Fruit fly (Drosophila melanogaster) whole organism, embryonic: ENCODE measurements around the gene Ask1.

ENCODE experiments used
- Ada2b ChIP-seq: fragments of 200-800 bp; sonication (Bioruptor generic); IDR thresholded peaks from 2 replicates; pipeline ENCODE4 v1.3.6; 2022; ENCODE audit warnings: missing biosample characterization, missing genetic modification characterization
- Antp ChIP-seq: fragments of 200-800 bp; sonication (Bioruptor generic); optimal IDR thresholded peaks from 3 replicates; lab custom pipeline; 2016; ENCODE audit warnings: missing biosample characterization, missing genetic modification characterization
- CG10147 ChIP-seq: fragments of 200-800 bp; sonication (Bioruptor generic); optimal IDR thresholded peaks from 2 replicates; lab custom pipeline; 2019; ENCODE audit warnings: missing biosample characterization, mild to moderate bottlenecking, missing genetic modification characterization, moderate library complexity
- CG10267 ChIP-seq: fragments of 200-800 bp; sonication (Bioruptor generic); optimal IDR thresholded peaks from 2 replicates; lab custom pipeline; 2018; ENCODE audit warnings: missing biosample characterization, mild to moderate bottlenecking, missing genetic modification characterization, moderate library complexity
- CG11504 ChIP-seq: fragments of 200-800 bp; sonication (Bioruptor generic); optimal IDR thresholded peaks from 3 replicates; lab custom pipeline; 2019; ENCODE audit warnings: missing biosample characterization, mild to moderate bottlenecking, missing genetic modification characterization, moderate library complexity
- CG12391 ChIP-seq: fragments of 200-800 bp; sonication (Bioruptor generic); optimal IDR thresholded peaks from 3 replicates; lab custom pipeline; 2018; ENCODE audit warnings: missing biosample characterization, mild to moderate bottlenecking, missing genetic modification characterization, moderate library complexity
- CG15011 ChIP-seq: fragments of 200-800 bp; sonication (Bioruptor generic); optimal IDR thresholded peaks from 3 replicates; lab custom pipeline; 2018; ENCODE audit warnings: missing biosample characterization, mild to moderate bottlenecking, missing genetic modification characterization
- CG18476 ChIP-seq: fragments of 200-800 bp; sonication (Bioruptor generic); optimal IDR thresholded peaks from 2 replicates; lab custom pipeline; 2016; ENCODE audit warnings: missing biosample characterization, mild to moderate bottlenecking, missing genetic modification characterization
- CG30431 ChIP-seq: fragments of 200-800 bp; sonication (Bioruptor generic); optimal IDR thresholded peaks from 2 replicates; lab custom pipeline; 2017; ENCODE audit warnings: missing biosample characterization, missing genetic modification characterization
- CG3163 ChIP-seq: fragments of 200-800 bp; sonication (Bioruptor generic); optimal IDR thresholded peaks from 3 replicates; lab custom pipeline; 2016; ENCODE audit warnings: missing biosample characterization, missing genetic modification characterization
- CG3281 ChIP-seq: fragments of 200-800 bp; sonication (Bioruptor generic); optimal IDR thresholded peaks from 3 replicates; lab custom pipeline; 2017; ENCODE audit warnings: missing biosample characterization, mild to moderate bottlenecking, missing genetic modification characterization
- CG34376 ChIP-seq: fragments of 200-800 bp; sonication (Bioruptor generic); optimal IDR thresholded peaks from 2 replicates; lab custom pipeline; 2018; ENCODE audit warnings: missing biosample characterization, mild to moderate bottlenecking, missing genetic modification characterization
- CG5180 ChIP-seq: fragments of 200-800 bp; sonication (Bioruptor generic); optimal IDR thresholded peaks from 3 replicates; lab custom pipeline; 2017; ENCODE audit warnings: missing biosample characterization, missing genetic modification characterization, mild to moderate bottlenecking, moderate library complexity, missing genetic modification reagents
- CG6175 ChIP-seq: fragments of 200-800 bp; sonication (Bioruptor generic); IDR thresholded peaks from 3 replicates; pipeline ENCODE4 v1.3.6; 2022; ENCODE audit warnings: missing biosample characterization, missing genetic modification characterization
- CG6791 ChIP-seq: fragments of 200-800 bp; sonication (Bioruptor generic); IDR thresholded peaks from 3 replicates; pipeline ENCODE4 v1.3.6; 2022; ENCODE audit warnings: missing biosample characterization, missing genetic modification characterization; ENCODE audit not compliant: partially characterized antibody
- CG9609 ChIP-seq: fragments of 200-800 bp; sonication (Bioruptor generic); optimal IDR thresholded peaks from 3 replicates; lab custom pipeline; 2016; ENCODE audit warnings: missing biosample characterization, missing genetic modification characterization
- CG9876 ChIP-seq: fragments of 200-800 bp; sonication (Bioruptor generic); optimal IDR thresholded peaks from 2 replicates; lab custom pipeline; 2016; ENCODE audit warnings: missing biosample characterization, missing genetic modification characterization
- E2f1 ChIP-seq: fragments of 200-800 bp; sonication (Bioruptor generic); IDR thresholded peaks from 2 replicates; pipeline ENCODE4 v1.3.6; 2022; ENCODE audit warnings: missing biosample characterization, missing genetic modification characterization
- GATAe ChIP-seq: fragments of 200-800 bp; sonication (Bioruptor generic); conservative IDR thresholded peaks from 2 replicates; pipeline ENCODE4 v1.3.6; 2022; ENCODE audit warnings: missing biosample characterization, missing genetic modification characterization
- HLH4C ChIP-seq: fragments of 200-800 bp; sonication (Bioruptor generic); IDR thresholded peaks from 3 replicates; pipeline ENCODE4 v1.3.6; 2022; ENCODE audit warnings: missing biosample characterization, missing genetic modification characterization; ENCODE audit not compliant: partially characterized antibody
- Hand ChIP-seq: fragments of 200-800 bp; sonication (Bioruptor generic); optimal IDR thresholded peaks from 2 replicates; lab custom pipeline; 2017; ENCODE audit warnings: mild to moderate bottlenecking, missing biosample characterization, missing genetic modification reagents, missing genetic modification characterization
- Hr78 ChIP-seq, 2 experiments: fragments of 200-800 bp in 1 of 2; fragments of >200 bp in 1 of 2; sonication (Bioruptor generic) in 1 of 2; optimal IDR thresholded peaks; 2 replicates each; lab custom pipeline; 2017 to 2019; ENCODE audit warnings: missing biosample characterization in 2 of 2, missing genetic modification characterization in 2 of 2, mild to moderate bottlenecking in 1 of 2, moderate library complexity in 1 of 2
- NC2β ChIP-seq: fragments of 200-800 bp; sonication (Bioruptor generic); optimal IDR thresholded peaks from 2 replicates; lab custom pipeline; 2016; ENCODE audit warnings: missing biosample characterization, missing genetic modification characterization
- Spps ChIP-seq: fragments of 200-800 bp; sonication (Bioruptor generic); optimal IDR thresholded peaks from 2 replicates; lab custom pipeline; 2018; ENCODE audit warnings: missing biosample characterization, mild to moderate bottlenecking, missing genetic modification characterization
- Xbp1 ChIP-seq: fragments of 200-800 bp; sonication (Bioruptor generic); optimal IDR thresholded peaks from 3 replicates; lab custom pipeline; 2016; ENCODE audit warnings: missing biosample characterization, mild to moderate bottlenecking, missing genetic modification characterization
- dimm ChIP-seq: fragments of 200-800 bp; sonication (Bioruptor generic); IDR thresholded peaks from 2 replicates; pipeline ENCODE4 v1.3.6; 2022; ENCODE audit warnings: missing biosample characterization, missing genetic modification characterization
- dmrt99B ChIP-seq: fragments of 200-800 bp; sonication (Bioruptor generic); optimal IDR thresholded peaks from 2 replicates; lab custom pipeline; 2018; ENCODE audit warnings: missing biosample characterization, mild to moderate bottlenecking, missing genetic modification characterization, moderate library complexity
- ems ChIP-seq: fragments of 200-800 bp; sonication (Bioruptor generic); optimal IDR thresholded peaks from 3 replicates; lab custom pipeline; 2016; ENCODE audit warnings: missing biosample characterization, missing genetic modification characterization
- fd102C ChIP-seq: fragments of 200-800 bp; sonication (Bioruptor generic); optimal IDR thresholded peaks from 2 replicates; lab custom pipeline; 2018; ENCODE audit warnings: missing biosample characterization, mild to moderate bottlenecking, missing genetic modification characterization, moderate library complexity
- fd3F ChIP-seq: fragments of 200-800 bp; sonication (Bioruptor generic); optimal IDR thresholded peaks from 2 replicates; lab custom pipeline; 2018; ENCODE audit warnings: missing biosample characterization, mild to moderate bottlenecking, missing genetic modification characterization, moderate library complexity
- gem ChIP-seq: fragments of 200-800 bp; sonication (Bioruptor generic); optimal IDR thresholded peaks from 2 replicates; lab custom pipeline; 2019; ENCODE audit warnings: missing biosample characterization, mild to moderate bottlenecking, missing genetic modification characterization, moderate library complexity
- gfzf ChIP-seq: fragments of 200-800 bp; sonication (Bioruptor generic); optimal IDR thresholded peaks from 2 replicates; lab custom pipeline; 2016; ENCODE audit warnings: missing biosample characterization, mild to moderate bottlenecking, missing genetic modification characterization, moderate library complexity
- grau ChIP-seq: fragments of 200-800 bp; optimal IDR thresholded peaks from 3 replicates; lab custom pipeline; 2019; ENCODE audit warnings: missing biosample characterization, mild to moderate bottlenecking, missing genetic modification characterization, moderate library complexity
- ham ChIP-seq: fragments of 200-800 bp; sonication (Bioruptor generic); IDR thresholded peaks from 2 replicates; pipeline ENCODE4 v1.3.6; 2022; ENCODE audit warnings: missing biosample characterization, missing genetic modification characterization
- ind ChIP-seq: fragments of 200-800 bp; sonication (Bioruptor generic); optimal IDR thresholded peaks from 3 replicates; lab custom pipeline; 2016; ENCODE audit warnings: missing biosample characterization, missing genetic modification characterization
- inv ChIP-seq: fragments of 200-800 bp; sonication (Bioruptor generic); IDR thresholded peaks from 2 replicates; pipeline ENCODE4 v1.3.6; 2022; ENCODE audit warnings: missing biosample characterization, missing genetic modification characterization; ENCODE audit not compliant: partially characterized antibody
- ken ChIP-seq: fragments of 200-800 bp; sonication (Bioruptor generic); IDR thresholded peaks from 3 replicates; pipeline ENCODE4 v1.3.6; 2022; ENCODE audit warnings: missing biosample characterization, missing genetic modification characterization
- lmd ChIP-seq: fragments of 200-800 bp; sonication (Bioruptor generic); IDR thresholded peaks from 2 replicates; pipeline ENCODE4 v1.3.6; 2022; ENCODE audit warnings: missing biosample characterization, missing genetic modification characterization
- luna ChIP-seq: fragments of 200-800 bp; sonication (Bioruptor generic); optimal IDR thresholded peaks from 2 replicates; lab custom pipeline; 2016; ENCODE audit warnings: missing biosample characterization, missing genetic modification characterization
- nerfin-2 ChIP-seq: fragments of 200-800 bp; sonication (Bioruptor generic); IDR thresholded peaks from 2 replicates; pipeline ENCODE4 v1.3.6; 2022; ENCODE audit warnings: missing biosample characterization, missing genetic modification characterization; ENCODE audit not compliant: partially characterized antibody
- pfk ChIP-seq: fragments of 200-800 bp; sonication (Bioruptor generic); optimal IDR thresholded peaks from 2 replicates; lab custom pipeline; 2018; ENCODE audit warnings: missing biosample characterization, mild to moderate bottlenecking, missing genetic modification characterization, moderate library complexity
- repo ChIP-seq: fragments of 200-800 bp; sonication (Bioruptor generic); optimal IDR thresholded peaks from 2 replicates; lab custom pipeline; 2016; ENCODE audit warnings: missing biosample characterization, missing genetic modification characterization
- scrt ChIP-seq: fragments of 200-800 bp; sonication (Bioruptor generic); optimal IDR thresholded peaks from 2 replicates; lab custom pipeline; 2018; ENCODE audit warnings: missing biosample characterization, mild to moderate bottlenecking, missing genetic modification characterization, moderate library complexity
- trh ChIP-seq: fragments of 200-800 bp; sonication (Bioruptor generic); optimal IDR thresholded peaks from 2 replicates; lab custom pipeline; 2016; ENCODE audit warnings: missing biosample characterization, missing genetic modification characterization
- vnd ChIP-seq: fragments of 200-800 bp; sonication (Bioruptor generic); IDR thresholded peaks from 3 replicates; pipeline ENCODE4 v1.3.6; 2022; ENCODE audit warnings: missing biosample characterization, missing genetic modification characterization; ENCODE audit not compliant: partially characterized antibody
- wor ChIP-seq: fragments of 200-800 bp; sonication (Bioruptor generic); IDR thresholded peaks from 2 replicates; pipeline ENCODE4 v1.3.6; 2022; ENCODE audit warnings: missing biosample characterization, missing genetic modification characterization

Gene Ask1

dm6 chr3R:19860996-19861719 lies 18.4 kb upstream of the Ask1 start, which contains the start of the genes Ire1 and Mrm2 (continued):
- peak; percentile 75 for TF ChIP-seq repo
- TF ChIP-seq ken (GFP tag; lab: Robert Waterston, UW): peak; percentile 79
- TF ChIP-seq CG6791 (GFP tag; lab: Robert Waterston, UW): peak; percentile 74; the same call in 2 of the 3 replicates
- TF ChIP-seq HLH4C (GFP tag; lab: Robert Waterston, UW): peak; percentile 74
- peak; percentile 39; the same call in 1 of the 2 replicates for TF ChIP-seq GATAe (GFP tag; lab: Robert Waterston, UW)
- TF ChIP-seq gem: peak; percentile 88
- peak; percentile 62; the same call in 2 of the 3 replicates for TF ChIP-seq vnd (GFP tag; lab: Robert Waterston, UW)
- TF ChIP-seq luna (GFP tag; lab: Kevin White, UChicago): peak; percentile 65
- no peak for TF ChIP-seq CG6175 (GFP tag; lab: Robert Waterston, UW)
- peak; percentile 72 for TF ChIP-seq ems
- TF ChIP-seq pfk (GFP tag; lab: Kevin White, UChicago): peak; percentile 1
- TF ChIP-seq CG34376 (GFP tag; lab: Kevin White, UChicago): peak; percentile 69
- no peak for TF ChIP-seq Hand
- TF ChIP-seq CG11504: peak; percentile 79
- TF ChIP-seq lmd (GFP tag; lab: Robert Waterston, UW): peak; percentile 85
- TF ChIP-seq CG9876 (GFP tag; lab: Kevin White, UChicago): peak; percentile 85
- TF ChIP-seq CG10267 (tag; lab: Kevin White, UChicago): peak; percentile 78
- peak; percentile 92 for TF ChIP-seq CG9609 (GFP tag; lab: Kevin White, UChicago)
- TF ChIP-seq gfzf (GFP tag; lab: Kevin White, UChicago): peak; percentile 98
- TF ChIP-seq CG30431 (GFP tag; lab: Kevin White, UChicago): peak; percentile 73
- TF ChIP-seq ind: peak; percentile 83
- TF ChIP-seq inv: peak; percentile 74
- TF ChIP-seq CG10147 (GFP tag; lab: Kevin White, UChicago): peak; percentile 38
- TF ChIP-seq Antp (GFP tag; lab: Kevin White, UChicago): peak; percentile 90
- peak; percentile 91 for TF ChIP-seq NC2β (GFP tag; lab: Kevin White, UChicago)
- TF ChIP-seq scrt (GFP tag; lab: Kevin White, UChicago): peak; percentile 36
- TF ChIP-seq CG12391 (tag; lab: Kevin White, UChicago): peak; percentile 89
- TF ChIP-seq, all 482 proteins: peak for 396

DNA sequence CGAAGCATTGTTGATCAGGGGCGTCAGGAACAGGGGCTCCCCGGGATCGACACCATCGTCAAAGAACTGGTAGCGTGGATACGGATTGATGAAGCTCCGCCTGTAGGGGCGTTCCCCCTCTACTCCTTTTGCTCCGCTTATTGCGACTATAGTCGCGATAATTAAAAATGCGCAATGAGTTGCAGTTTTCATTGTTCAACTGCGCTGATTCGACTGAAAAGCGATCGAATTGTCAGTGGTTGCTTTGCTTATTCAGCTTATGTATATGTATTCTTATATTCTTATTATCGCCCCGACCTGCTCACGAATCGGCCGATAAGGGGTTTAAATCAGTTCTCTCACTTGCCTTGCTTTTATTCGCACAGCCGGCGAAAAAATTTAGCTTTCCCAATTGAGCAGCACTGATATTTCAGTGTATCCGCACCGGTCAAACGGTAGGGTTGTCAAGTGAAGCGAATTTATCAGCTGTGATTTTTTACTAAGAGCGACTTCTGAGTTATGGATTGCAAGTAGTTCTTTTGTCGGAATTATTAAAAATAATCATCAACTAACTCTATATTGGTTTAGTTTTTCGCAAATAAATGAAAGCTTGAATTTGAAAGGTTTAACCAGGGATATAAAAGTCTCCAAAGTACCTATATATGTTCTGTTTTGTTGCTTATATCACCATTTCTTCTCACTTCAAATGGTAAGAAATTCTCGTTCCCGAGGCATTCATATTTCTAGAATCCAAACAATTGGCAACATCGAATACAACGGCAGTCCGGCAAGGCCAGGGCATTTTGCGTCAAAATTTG lies 15.3 kb upstream of the Ask1 start, which contains the start of the genes CG4572 and CG4686:
CG4572 (minus strand) TSS at position 415 of the 797 bp plus-strand sequence.
CG4686 (plus strand) TSS at position 518 of the 797 bp plus-strand sequence.
- TF ChIP-seq CG5180 (GFP tag; lab: Kevin White, UChicago): no peak
- TF ChIP-seq dmrt99B (tag; lab: Kevin White, UChicago): peak; percentile 71
- TF ChIP-seq CG3281 (GFP tag; lab: Kevin White, UChicago): peak; percentile 78
- peak; percentile 40; the same call in 1 of the 2 replicates for TF ChIP-seq wor
- TF ChIP-seq CG15011: peak; percentile 40
- peak; percentile 66 for TF ChIP-seq CG18476
- peak; percentile 54; the same call in 1 of the 3 replicates for TF ChIP-seq ken (GFP tag; lab: Robert Waterston, UW)
- peak; percentile 66 for TF ChIP-seq fd3F (GFP tag; lab: Kevin White, UChicago)
- peak; percentile 68 for TF ChIP-seq Ada2b (GFP tag; lab: Robert Waterston, UW)
- no peak for TF ChIP-seq fd102C (GFP tag; lab: Kevin White, UChicago)
- no peak for TF ChIP-seq dimm (GFP tag; lab: Robert Waterston, UW)
- peak; percentile 79 for TF ChIP-seq Xbp1
- peak in 1 of 2 experiments; percentile 33 for TF ChIP-seq Hr78 (GFP tag; optimal IDR thresholded peaks at IDR 0.05; lab: Kevin White, UChicago)
- peak; percentile 81 for TF ChIP-seq grau (tag; lab: Kevin White, UChicago)
- peak; percentile 68 for TF ChIP-seq CG30431 (GFP tag; lab: Kevin White, UChicago)
- no peak for TF ChIP-seq nerfin-2 (GFP tag; lab: Robert Waterston, UW)
- TF ChIP-seq ham (GFP tag; lab: Robert Waterston, UW): no peak
- no peak for TF ChIP-seq Spps (tag; lab: Kevin White, UChicago)
- peak; percentile 57 for TF ChIP-seq CG3163 (GFP tag; lab: Kevin White, UChicago)
- peak; percentile 34 for TF ChIP-seq trh (GFP tag; lab: Kevin White, UChicago)
- TF ChIP-seq E2f1 (GFP tag; lab: Robert Waterston, UW): peak; percentile 72
